Worm (Caenorhabditis elegans): ENCODE results near the gene swt-6.

Gene swt-6

DNA sequence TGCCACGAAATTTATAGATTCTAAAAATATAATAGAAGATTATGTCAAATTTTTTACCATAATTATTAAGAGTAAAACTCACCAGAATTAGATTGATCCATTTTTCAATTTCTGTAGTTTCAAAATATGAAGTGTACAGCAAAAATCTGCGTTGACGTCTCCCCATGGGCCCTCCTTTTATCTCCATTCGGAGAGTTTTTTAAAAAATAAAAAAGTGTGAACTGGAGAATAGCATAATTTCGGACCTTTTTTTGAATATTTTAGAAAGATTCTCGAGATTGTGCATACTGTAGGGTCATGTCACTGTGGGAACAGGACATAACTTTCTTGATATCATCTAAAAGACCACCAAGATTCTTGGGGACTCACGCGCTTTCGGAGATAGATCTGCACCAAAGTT lies 12.1 kb upstream of the swt-6 start, which contains the start of gene dpr-1:
Gene dpr-1, minus strand, starts transcription at position 101 of the 400 bp plus-strand sequence.
- no peak for TF ChIP-seq nhr-11 (tag; optimal IDR thresholded peaks at IDR 0.05)
- no peak for TF ChIP-seq D1046.2 (GFP tag; IDR thresholded peaks at IDR 0.05)
- TF ChIP-seq T26A8.4 (GFP tag; IDR thresholded peaks at IDR 0.05): no peak
- no peak for TF ChIP-seq zip-2 (tag; optimal IDR thresholded peaks at IDR 0.05)
- no peak for TF ChIP-seq tra-1 (GFP tag; IDR thresholded peaks at IDR 0.05)
- no peak for TF ChIP-seq ama-1 (optimal IDR thresholded peaks at IDR 0.05)

- TF ChIP-seq ceh-44 (GFP tag; IDR thresholded peaks at IDR 0.05) (no peak), lin-29 (GFP tag; IDR thresholded peaks at IDR 0.05) (no peak), Y75B8A.6 (GFP tag; IDR thresholded peaks at IDR 0.05) (no peak), daf-16 (GFP tag; optimal IDR thresholded peaks at IDR 0.05) (no peak), daf-16 (tag; optimal IDR thresholded peaks at IDR 0.05) (no peak), nhr-25 (tag; optimal IDR thresholded peaks at IDR 0.05; ENCODE audit: borderline replicate concordance, insufficient read depth) (no peak), lin-15B (tag; optimal IDR thresholded peaks at IDR 0.05) (no peak), ceh-62 (tag; optimal IDR thresholded peaks at IDR 0.05) (no peak), mep-1 (tag; optimal IDR thresholded peaks at IDR 0.05) (no peak), aly-2 (tag; optimal IDR thresholded peaks at IDR 0.05) (no peak), dmd-9 (GFP tag; IDR thresholded peaks at IDR 0.05) (no peak)
These were observed 7.7 kb upstream of the swt-6 start, which contains the start of the genes srx-10 and clec-226 for ce11 chrV:13946385-13947019. TSS of gene srx-10 (minus strand) at chrV:13946485. TSS of gene clec-226 (plus strand) at chrV:13946969.

- peak; percentile 3 for TF ChIP-seq pqm-1 (tag; optimal IDR thresholded peaks at IDR 0.05)
- no peak for TF ChIP-seq aha-1 (tag)
- peak; percentile 52 for TF ChIP-seq nhr-28 (tag; optimal IDR thresholded peaks at IDR 0.05)
These were observed 5.1 kb upstream of the swt-6 start, which contains the start of gene R10D12.6 for ce11 chrV:13949010-13949409. TSS of gene R10D12.6 (plus strand) at chrV:13949310.

ce11 chrV:13949752-13950151 lies 4.4 kb upstream of the swt-6 start, which contains the start of gene R10D12.7:
TSS of gene R10D12.7 (plus strand) at chrV:13950052.
- no peak for TF ChIP-seq mdl-1 (tag; optimal IDR thresholded peaks at IDR 0.05)

- TF ChIP-seq php-3 (GFP tag; IDR thresholded peaks at IDR 0.05) (no peak), hif-1 (tag; optimal IDR thresholded peaks at IDR 0.05) (no peak), nhr-28 (tag; optimal IDR thresholded peaks at IDR 0.05) (peak; percentile 10), madf-9 (GFP tag; conservative IDR thresholded peaks at IDR 0.05) (no peak), unc-130 (GFP tag; optimal IDR thresholded peaks at IDR 0.05) (no peak), pqm-1 (tag; optimal IDR thresholded peaks at IDR 0.05) (no peak), pha-4 (GFP tag; IDR thresholded peaks at IDR 0.05) (no peak), pha-4 (tag; optimal IDR thresholded peaks at IDR 0.05) (no peak)
These were observed 965 bp upstream of the swt-6 start, which contains the start of gene R10D12.8 for ce11 chrV:13953191-13953590. TSS of gene R10D12.8 (minus strand) at chrV:13953291.

DNA sequence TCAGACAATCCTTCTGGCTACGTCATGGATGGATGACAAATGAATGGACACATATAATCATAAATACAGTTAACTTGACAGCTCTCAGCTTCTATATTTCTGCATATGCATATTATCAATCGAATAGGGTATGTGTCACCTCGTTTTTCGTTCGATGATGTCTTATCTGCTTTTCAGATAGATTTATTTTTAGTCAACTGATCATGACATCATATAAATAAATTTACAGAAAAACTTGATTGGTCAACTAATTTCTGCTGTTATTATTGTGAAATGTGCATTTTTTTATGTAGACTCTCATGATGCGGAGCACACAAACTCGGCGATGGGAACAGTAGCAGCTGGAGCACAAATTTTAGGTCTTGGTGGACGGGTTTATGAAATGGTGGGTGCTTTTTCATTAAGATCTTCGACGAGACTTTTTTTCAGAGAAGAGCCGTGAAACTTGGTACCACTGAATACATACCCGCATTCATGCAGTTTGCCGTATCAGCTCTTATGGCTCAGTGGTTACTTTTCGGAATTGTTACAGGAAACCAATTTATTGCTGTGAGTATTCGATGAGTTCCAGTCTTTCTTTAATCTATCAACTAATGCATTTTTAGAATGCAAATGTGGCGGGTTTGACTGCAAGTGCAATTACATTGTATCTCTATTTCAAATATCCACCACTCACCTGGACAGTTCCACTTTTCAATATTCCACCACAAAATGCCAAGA lies 1.4 kb downstream of the swt-6 start:
- TF ChIP-seq skn-1 (tag; optimal IDR thresholded peaks at IDR 0.05) (no peak), lir-3 (tag; optimal IDR thresholded peaks at IDR 0.05) (no peak), dve-1 (tag; optimal IDR thresholded peaks at IDR 0.05; ENCODE audit: insufficient read depth) (peak; percentile 18), egl-27 (tag; optimal IDR thresholded peaks at IDR 0.05) (no peak), unc-62 (GFP tag; optimal IDR thresholded peaks at IDR 0.05 in 1 of 2) (peak in 1 of 2 experiments; percentile 91), unc-62 (tag; optimal IDR thresholded peaks at IDR 0.05) (no peak), daf-16 (GFP tag; optimal IDR thresholded peaks at IDR 0.05) (no peak), daf-16 (tag; optimal IDR thresholded peaks at IDR 0.05) (peak; percentile 29), spr-3 (GFP tag; optimal IDR thresholded peaks at IDR 0.05) (no peak), T26A8.4 (GFP tag; IDR thresholded peaks at IDR 0.05) (no peak), arid-1 (GFP tag; conservative IDR thresholded peaks at IDR 0.05) (no peak), hlh-11 (tag; optimal IDR thresholded peaks at IDR 0.05) (no peak)
